Worm (Caenorhabditis elegans) whole organism, L1 larva: Measurements from ENCODE around the gene srh-127.

Experiments
- lin-14 ChIP-seq: fragments of 200-800 bp; sonication (Bioruptor generic); optimal IDR thresholded peaks from 2 replicates; lab custom pipeline; 2018; ENCODE audit warnings: mild to moderate bottlenecking, missing genetic modification characterization, moderate library complexity, missing compliant biosample characterization
- skn-1 ChIP-seq: fragments of 150-350 bp; optimal IDR thresholded peaks from 2 replicates; lab custom pipeline; 2014; ENCODE audit warnings: missing biosample characterization, missing genetic modification characterization
- sox-4 ChIP-seq: sonication (generic microtip); optimal IDR thresholded peaks from 2 replicates; lab custom pipeline; 2016; ENCODE audit warnings: missing genetic modification characterization, missing compliant biosample characterization

DNA sequence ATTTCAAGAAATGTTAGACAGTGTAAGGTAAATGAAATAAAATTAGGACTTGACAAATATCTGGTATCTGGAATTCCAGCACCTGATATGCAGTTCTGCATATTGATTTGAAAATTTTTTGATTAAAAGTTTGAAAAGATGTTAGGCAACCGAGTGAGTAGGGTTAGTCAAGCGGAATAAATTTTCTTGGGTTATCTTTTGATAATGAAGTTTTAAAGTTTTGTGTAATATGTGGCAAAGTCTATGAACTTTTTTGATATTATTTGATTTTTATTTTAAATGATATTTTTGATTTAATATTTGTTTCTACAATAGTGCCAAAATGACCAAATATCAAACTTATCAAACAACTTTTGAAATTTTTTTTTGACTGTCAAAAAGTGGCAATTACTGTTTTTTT lies 23.6 kb upstream of the srh-127 start, which contains the start of gene srh-241:
- TF ChIP-seq lin-14 (GFP tag; lab: Kevin White, UChicago): no peak
- TF ChIP-seq sox-4 (tag; lab: Kevin White, UChicago): no peak
- no peak for TF ChIP-seq skn-1 (tag; lab: Kevin White, UChicago)
